Worm (Caenorhabditis elegans) whole organism, mixed stage, embryonic: Measurements from ENCODE around the gene pfk-1.1.

ENCODE experiments used
- ceh-43 ChIP-seq: fragments of 200-800 bp; sonication (Bioruptor generic); optimal IDR thresholded peaks from 2 replicates; lab custom pipeline; 2018; ENCODE audit warnings: mild to moderate bottlenecking, missing genetic modification characterization, moderate library complexity, missing compliant biosample characterization
- elt-1 ChIP-seq: sonication (generic microtip); optimal IDR thresholded peaks from 2 replicates; lab custom pipeline; 2017; ENCODE audit warnings: missing genetic modification characterization, mild to moderate bottlenecking, missing compliant biosample characterization, antibody characterized with exemption, moderate library complexity, borderline replicate concordance; ENCODE audit not compliant: insufficient read depth
- flh-1 ChIP-seq: fragments of 200-800 bp; sonication (Bioruptor generic); optimal IDR thresholded peaks from 2 replicates; lab custom pipeline; 2018; ENCODE audit warnings: mild to moderate bottlenecking, missing genetic modification characterization, moderate library complexity, missing compliant biosample characterization
- ham-2 ChIP-seq: fragments of 200-800 bp; sonication (Bioruptor generic); optimal IDR thresholded peaks from 2 replicates; lab custom pipeline; 2018; ENCODE audit warnings: mild to moderate bottlenecking, missing genetic modification characterization, missing compliant biosample characterization
- hlh-1 ChIP-seq: fragments of 150-350 bp; optimal IDR thresholded peaks from 2 replicates; lab custom pipeline; 2014; ENCODE audit warnings: missing biosample characterization, missing genetic modification reagents, missing genetic modification characterization
- lin-13 ChIP-seq: fragments of 150-350 bp; optimal IDR thresholded peaks from 2 replicates; lab custom pipeline; 2014; ENCODE audit warnings: missing biosample characterization, missing genetic modification characterization
- mab-5 ChIP-seq: fragments of 150-350 bp; optimal IDR thresholded peaks from 2 replicates; lab custom pipeline; 2014; ENCODE audit warnings: missing biosample characterization, missing genetic modification characterization
- mep-1 ChIP-seq: fragments of 150-350 bp; optimal IDR thresholded peaks from 2 replicates; lab custom pipeline; 2017; ENCODE audit warnings: missing biosample characterization, missing genetic modification reagents, missing genetic modification characterization, inconsistent platforms
- nhr-12 ChIP-seq: fragments of 150-350 bp; optimal IDR thresholded peaks from 2 replicates; lab custom pipeline; 2014; ENCODE audit warnings: missing biosample characterization, missing genetic modification characterization
- pha-4 ChIP-seq: fragments of 150-350 bp; optimal IDR thresholded peaks from 2 replicates; lab custom pipeline; 2018; ENCODE audit warnings: missing biosample characterization, missing genetic modification reagents, missing genetic modification characterization
- unc-120 ChIP-seq: sonication (generic microtip); optimal IDR thresholded peaks from 2 replicates; lab custom pipeline; 2017; ENCODE audit warnings: missing genetic modification characterization, missing compliant biosample characterization; ENCODE audit not compliant: poor library complexity, severe bottlenecking
- unc-62 ChIP-seq: fragments of 150-350 bp; optimal IDR thresholded peaks from 2 replicates; lab custom pipeline; 2014; ENCODE audit warnings: missing biosample characterization, missing genetic modification reagents, missing genetic modification characterization
- zip-8 ChIP-seq: fragments of 150-350 bp; optimal IDR thresholded peaks from 2 replicates; lab custom pipeline; 2014; ENCODE audit warnings: missing biosample characterization, missing genetic modification characterization
- ztf-11 ChIP-seq: fragments of 150-350 bp; optimal IDR thresholded peaks from 2 replicates; lab custom pipeline; 2014; ENCODE audit warnings: missing biosample characterization, missing genetic modification characterization

- no peak for TF ChIP-seq lin-13 (tag; lab: Kevin White, UChicago)
- TF ChIP-seq ceh-43 (GFP tag; lab: Kevin White, UChicago) = no peak
- no peak for TF ChIP-seq ham-2 (GFP tag; lab: Kevin White, UChicago)
- no peak for TF ChIP-seq pha-4 (tag; lab: Kevin White, UChicago)
- TF ChIP-seq hlh-1 = no peak
- TF ChIP-seq mab-5 (tag; lab: Kevin White, UChicago) = no peak
- no peak for TF ChIP-seq mep-1 (tag; lab: Kevin White, UChicago)
- TF ChIP-seq zip-8 (tag; lab: Kevin White, UChicago) = no peak
- TF ChIP-seq flh-1 (GFP tag; lab: Kevin White, UChicago) = no peak
- no peak for TF ChIP-seq ztf-11
- no peak for TF ChIP-seq unc-62 (GFP tag; lab: Kevin White, UChicago)
- no peak for TF ChIP-seq nhr-12 (tag; lab: Kevin White, UChicago)
- no peak for TF ChIP-seq unc-120
- no peak for TF ChIP-seq elt-1
These were observed 5.9 kb downstream of the pfk-1.1 start, which contains the start of the genes Y41G9A.10 and Y41G9A.5 for ce11 chrX:2946508-2947005.
